Worm (Caenorhabditis elegans): ENCODE results near the gene mrps-9.

DNA sequence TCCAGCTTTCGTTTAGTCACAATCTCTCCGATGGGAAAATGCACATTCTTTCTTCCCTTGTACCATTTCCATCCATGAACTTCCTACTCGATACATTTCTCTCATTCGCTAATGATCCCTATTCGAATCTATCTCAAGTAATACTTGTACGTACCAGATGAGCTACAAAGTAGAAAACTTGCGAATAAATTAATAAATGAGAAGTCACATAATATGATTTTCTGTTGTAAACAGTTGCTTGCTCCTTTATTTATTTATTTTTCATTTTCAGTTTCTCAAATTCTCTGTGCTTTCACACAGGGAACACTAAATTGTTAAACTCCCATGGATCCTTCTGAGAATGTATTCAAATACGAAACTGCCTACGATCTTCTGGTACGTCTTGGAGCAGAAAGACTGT, 39.7 kb upstream of the mrps-9 start, which contains the start of gene rfs-1:
- no peak for TF ChIP-seq ama-1 (optimal IDR thresholded peaks at IDR 0.05)
- TF ChIP-seq K02D7.2 (tag; optimal IDR thresholded peaks at IDR 0.05) = no peak
- TF ChIP-seq nfya-1 (tag; optimal IDR thresholded peaks at IDR 0.05) = no peak
- no peak for TF ChIP-seq odd-2 (tag; optimal IDR thresholded peaks at IDR 0.05)
- TF ChIP-seq gmeb-2 (tag; optimal IDR thresholded peaks at IDR 0.05) = no peak
- TF ChIP-seq pqm-1 (tag; optimal IDR thresholded peaks at IDR 0.05) = no peak
- no peak for TF ChIP-seq ahr-1 (tag; optimal IDR thresholded peaks at IDR 0.05)
- no peak for TF ChIP-seq ceh-9 (tag; optimal IDR thresholded peaks at IDR 0.05)
- no peak for TF ChIP-seq pag-3 (tag; optimal IDR thresholded peaks at IDR 0.05; ENCODE audit: borderline replicate concordance)
- no peak for TF ChIP-seq ceh-24 (tag; optimal IDR thresholded peaks at IDR 0.05)
- TF ChIP-seq ceh-18 (tag; optimal IDR thresholded peaks at IDR 0.05) = no peak
- no peak for TF ChIP-seq fax-1 (tag; optimal IDR thresholded peaks at IDR 0.05)
- TF ChIP-seq C08G9.2 (tag; optimal IDR thresholded peaks at IDR 0.05) = no peak
- no peak for TF ChIP-seq ets-4 (tag; optimal IDR thresholded peaks at IDR 0.05)
